Worm (Caenorhabditis elegans) whole organism, late embryonic: ENCODE measurements around the gene T22C8.1.
A peak's percentile ranks its signal among the peaks of the same experiment; 100 is the strongest.

ENCODE experiments used
- C08G9.2 ChIP-seq: sonication (generic microtip); optimal IDR thresholded peaks from 2 replicates; lab custom pipeline; 2016; ENCODE audit warnings: mild to moderate bottlenecking, missing genetic modification characterization, moderate library complexity, missing compliant biosample characterization
- F13H6.1 ChIP-seq: sonication (generic microtip); optimal IDR thresholded peaks from 2 replicates; lab custom pipeline; 2016; ENCODE audit warnings: missing genetic modification characterization, missing compliant biosample characterization
- K02D7.2 ChIP-seq: sonication (generic microtip); optimal IDR thresholded peaks from 2 replicates; lab custom pipeline; 2017; ENCODE audit warnings: mild to moderate bottlenecking, missing genetic modification characterization, missing compliant biosample characterization
- T23F11.4 ChIP-seq: fragments of 200-800 bp; sonication (Bioruptor generic); optimal IDR thresholded peaks from 2 replicates; lab custom pipeline; 2018; ENCODE audit warnings: mild to moderate bottlenecking, missing genetic modification characterization, missing compliant biosample characterization
- ama-1 ChIP-seq: fragments of 150-350 bp; optimal IDR thresholded peaks from 2 replicates; lab custom pipeline; 2014
- ceh-14 ChIP-seq: sonication (generic microtip); optimal IDR thresholded peaks from 2 replicates; lab custom pipeline; 2016; ENCODE audit warnings: missing genotype, missing genetic modification characterization, missing compliant biosample characterization
- ceh-19 ChIP-seq: fragments of 200-800 bp; sonication (Bioruptor generic); optimal IDR thresholded peaks from 2 replicates; lab custom pipeline; 2018; ENCODE audit warnings: mild to moderate bottlenecking, missing genetic modification characterization, missing compliant biosample characterization
- ceh-30 ChIP-seq: fragments of 150-350 bp; optimal IDR thresholded peaks from 2 replicates; lab custom pipeline; 2014; ENCODE audit warnings: missing biosample characterization, missing genetic modification characterization
- ceh-31 ChIP-seq: sonication (generic microtip); optimal IDR thresholded peaks from 2 replicates; lab custom pipeline; 2016; ENCODE audit warnings: missing genetic modification characterization, missing compliant biosample characterization
- che-1 ChIP-seq: sonication (generic microtip); optimal IDR thresholded peaks from 2 replicates; lab custom pipeline; 2016; ENCODE audit warnings: mild to moderate bottlenecking, missing genetic modification characterization, missing compliant biosample characterization
- dve-1 ChIP-seq: sonication (generic microtip); optimal IDR thresholded peaks from 2 replicates; lab custom pipeline; 2017; ENCODE audit warnings: antibody characterized with exemption, mild to moderate bottlenecking, missing genetic modification characterization, missing compliant biosample characterization
- elt-4 ChIP-seq: sonication (generic microtip); optimal IDR thresholded peaks from 2 replicates; lab custom pipeline; 2016; ENCODE audit warnings: missing genetic modification characterization, missing compliant biosample characterization
- ets-4 ChIP-seq: sonication (generic microtip); optimal IDR thresholded peaks from 2 replicates; lab custom pipeline; 2016; ENCODE audit warnings: missing genetic modification characterization, missing compliant biosample characterization
- fkh-10 ChIP-seq: fragments of 150-350 bp; optimal IDR thresholded peaks from 2 replicates; lab custom pipeline; 2014; ENCODE audit warnings: missing biosample characterization, missing genetic modification reagents, missing genetic modification characterization
- fkh-6 ChIP-seq: sonication (generic microtip); optimal IDR thresholded peaks from 2 replicates; lab custom pipeline; 2016; ENCODE audit warnings: missing genetic modification characterization, missing compliant biosample characterization
- gmeb-2 ChIP-seq: sonication (generic microtip); optimal IDR thresholded peaks from 2 replicates; lab custom pipeline; 2016; ENCODE audit warnings: missing genetic modification characterization, inconsistent platforms, missing compliant biosample characterization
- hlh-13 ChIP-seq: fragments of 200-800 bp; sonication (Bioruptor generic); optimal IDR thresholded peaks from 2 replicates; lab custom pipeline; 2018; ENCODE audit warnings: mild to moderate bottlenecking, missing genetic modification characterization, missing compliant biosample characterization
- hlh-6 ChIP-seq: sonication (generic microtip); optimal IDR thresholded peaks from 2 replicates; lab custom pipeline; 2016; ENCODE audit warnings: missing genotype, missing genetic modification characterization, missing compliant biosample characterization
- madf-2 ChIP-seq: sonication (generic microtip); optimal IDR thresholded peaks from 2 replicates; lab custom pipeline; 2017; ENCODE audit warnings: missing genetic modification characterization, missing compliant biosample characterization
- mec-3 ChIP-seq: sonication (generic microtip); optimal IDR thresholded peaks from 2 replicates; lab custom pipeline; 2016; ENCODE audit warnings: borderline replicate concordance, missing genetic modification characterization, missing compliant biosample characterization
- nfya-1 ChIP-seq: sonication (generic microtip); optimal IDR thresholded peaks from 2 replicates; lab custom pipeline; 2017; ENCODE audit warnings: missing genetic modification characterization, mild to moderate bottlenecking, missing compliant biosample characterization, antibody characterized with exemption, moderate library complexity
- nhr-232 ChIP-seq: sonication (generic microtip); optimal IDR thresholded peaks from 2 replicates; lab custom pipeline; 2016; ENCODE audit warnings: missing genetic modification characterization, missing compliant biosample characterization
- npax-4 ChIP-seq: sonication (generic microtip); optimal IDR thresholded peaks from 2 replicates; lab custom pipeline; 2016; ENCODE audit warnings: missing genetic modification characterization, missing compliant biosample characterization
- pat-9 ChIP-seq: fragments of 200-800 bp; sonication (Bioruptor generic); optimal IDR thresholded peaks from 2 replicates; lab custom pipeline; 2018; ENCODE audit warnings: mild to moderate bottlenecking, missing genetic modification characterization, moderate library complexity, missing compliant biosample characterization
- pax-1 ChIP-seq: fragments of 150-350 bp; optimal IDR thresholded peaks from 2 replicates; lab custom pipeline; 2014; ENCODE audit warnings: missing biosample characterization, missing genetic modification characterization
- sdc-2 ChIP-seq: sonication (generic microtip); optimal IDR thresholded peaks from 2 replicates; lab custom pipeline; 2016; ENCODE audit warnings: missing genotype, missing genetic modification characterization, missing compliant biosample characterization
- sox-2 ChIP-seq: fragments of 200-800 bp; sonication (Bioruptor generic); IDR thresholded peaks from 2 replicates; pipeline ENCODE4 v1.3.6; 2022; ENCODE audit warnings: missing genetic modification reagents, missing genetic modification characterization, missing compliant biosample characterization
- sox-4 ChIP-seq: sonication (generic microtip); optimal IDR thresholded peaks from 2 replicates; lab custom pipeline; 2017; ENCODE audit warnings: mild to moderate bottlenecking, missing genetic modification characterization, inconsistent platforms, missing compliant biosample characterization
- syd-9 ChIP-seq: sonication (generic microtip); optimal IDR thresholded peaks from 2 replicates; lab custom pipeline; 2016; ENCODE audit warnings: mild to moderate bottlenecking, missing genetic modification characterization, moderate library complexity, missing compliant biosample characterization
- tbx-2 ChIP-seq: sonication (generic microtip); optimal IDR thresholded peaks from 2 replicates; lab custom pipeline; 2016; ENCODE audit warnings: missing genetic modification characterization, missing compliant biosample characterization
- ttx-3 ChIP-seq: sonication (generic microtip); optimal IDR thresholded peaks from 2 replicates; lab custom pipeline; 2016; ENCODE audit warnings: missing genetic modification reagents, missing genetic modification characterization, missing compliant biosample characterization
- unc-42 ChIP-seq: sonication (generic microtip); optimal IDR thresholded peaks from 2 replicates; lab custom pipeline; 2016; ENCODE audit warnings: missing genotype, missing genetic modification characterization, missing compliant biosample characterization
- zip-5 ChIP-seq: sonication (generic microtip); optimal IDR thresholded peaks from 2 replicates; lab custom pipeline; 2016; ENCODE audit warnings: missing genetic modification characterization, missing compliant biosample characterization

Gene T22C8.1

DNA sequence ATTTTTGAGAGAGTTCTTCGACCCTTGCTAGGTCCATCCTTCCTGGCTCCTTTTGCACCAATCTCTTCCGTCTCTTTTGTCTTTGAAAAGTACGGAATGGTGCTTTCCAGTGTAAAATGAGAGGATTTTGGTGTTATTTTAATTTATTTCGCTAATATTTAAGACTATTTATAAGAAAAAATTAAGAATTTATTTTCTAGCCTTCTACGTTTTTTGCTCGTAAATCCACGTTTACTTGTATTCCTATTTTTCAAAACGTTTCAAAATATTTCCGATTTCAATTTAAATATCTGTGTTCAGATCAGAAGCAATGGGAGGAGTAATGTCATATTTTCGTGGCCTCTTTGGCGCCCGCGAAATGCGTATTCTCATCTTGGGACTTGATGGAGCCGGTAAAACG lies 30.9 kb upstream of the T22C8.1 start, which contains the start of gene arl-1:
Gene arl-1, plus strand, starts transcription at position 301 of the 400 bp plus-strand sequence.
- TF ChIP-seq zip-5 (tag; lab: Kevin White, UChicago) (no peak), sox-4 (tag; lab: Kevin White, UChicago) (no peak), fkh-6 (no peak)

DNA sequence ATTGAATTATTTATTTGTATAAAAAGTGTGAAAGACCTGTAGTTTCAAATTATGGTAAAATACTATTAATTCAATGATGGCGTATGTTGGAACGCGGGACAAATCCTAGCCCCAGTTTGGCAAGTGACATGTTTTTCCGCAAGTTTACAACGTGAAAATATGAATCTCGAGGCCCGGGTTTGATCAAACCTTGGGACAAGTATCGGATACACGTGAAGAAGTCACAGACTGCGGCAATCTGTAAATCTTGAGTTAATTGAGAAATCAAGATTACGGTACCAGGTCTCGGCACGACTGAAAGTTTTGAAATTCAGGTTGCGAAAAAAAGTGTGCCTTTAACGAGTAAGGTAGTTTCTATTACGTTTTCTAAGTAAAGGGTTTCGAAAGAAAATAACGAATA lies 29.5 kb upstream of the T22C8.1 start:
- no peak for TF ChIP-seq nhr-232
- peak; percentile 33 for TF ChIP-seq ama-1 (lab: Kevin White, UChicago)

DNA sequence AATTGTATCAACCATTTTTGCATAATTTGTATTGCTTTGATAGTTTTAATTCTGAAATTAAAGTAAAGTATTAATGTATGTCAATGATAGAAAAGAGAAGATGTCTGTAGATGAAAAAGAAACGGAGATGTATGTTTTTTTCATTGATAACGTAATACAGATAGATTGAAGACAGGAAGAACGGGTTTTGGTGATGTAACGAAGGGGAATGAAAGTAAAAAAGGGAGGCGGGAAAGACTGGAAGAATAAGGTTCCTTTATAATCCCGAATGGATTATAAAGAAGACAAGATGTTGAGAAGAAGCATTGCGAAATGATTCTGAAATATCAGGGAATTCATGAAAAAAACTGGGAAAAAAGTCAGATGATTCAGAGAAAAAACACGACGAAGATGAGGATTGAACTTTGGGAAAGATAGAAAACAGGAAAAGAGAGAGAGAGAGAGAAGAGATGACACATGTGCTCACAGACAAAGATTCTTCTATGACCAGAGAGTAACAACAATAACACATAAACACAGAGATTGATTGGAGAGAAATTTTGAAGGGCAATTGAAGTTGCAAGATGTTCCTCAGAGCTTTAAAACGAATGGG lies 27.4 kb upstream of the T22C8.1 start, which contains the start of gene F54C9.11:
Gene F54C9.11, minus strand, starts transcription at position 51 of the 592 bp plus-strand sequence.
- TF ChIP-seq C08G9.2 (tag; lab: Kevin White, UChicago): no peak

DNA sequence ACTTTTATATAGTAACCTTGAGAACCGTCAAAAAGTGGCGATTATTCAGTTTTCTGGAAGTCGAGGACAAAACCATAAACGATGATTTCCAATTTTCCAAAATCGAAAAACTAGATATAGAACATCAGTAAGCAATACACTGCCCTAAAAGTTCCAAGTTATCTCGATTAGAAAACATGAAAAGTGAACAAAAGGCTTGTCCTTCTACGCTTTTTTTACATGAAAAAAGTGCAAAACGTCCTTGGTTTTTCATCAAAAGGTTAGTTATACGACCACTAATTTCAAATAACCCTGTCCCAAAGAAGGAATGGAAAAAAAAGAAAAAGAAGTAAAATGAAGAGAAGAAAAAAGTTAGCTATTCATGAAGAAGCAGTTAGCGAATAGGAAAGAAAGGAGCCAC lies 26.6 kb upstream of the T22C8.1 start:
- TF ChIP-seq F13H6.1 (tag; lab: Kevin White, UChicago): no peak
- TF ChIP-seq ama-1 (lab: Kevin White, UChicago): no peak
- no peak for TF ChIP-seq ttx-3
- no peak for TF ChIP-seq K02D7.2 (tag; lab: Kevin White, UChicago)
- TF ChIP-seq npax-4 (tag; lab: Kevin White, UChicago): no peak
- no peak for TF ChIP-seq ceh-19
- TF ChIP-seq T23F11.4 (GFP tag; lab: Kevin White, UChicago): no peak
- TF ChIP-seq che-1 (tag; lab: Kevin White, UChicago): no peak
- no peak for TF ChIP-seq tbx-2
- TF ChIP-seq hlh-6: no peak
- no peak for TF ChIP-seq mec-3
- no peak for TF ChIP-seq nhr-232
- no peak for TF ChIP-seq nfya-1
- no peak for TF ChIP-seq sox-4 (tag; lab: Kevin White, UChicago)
- no peak for TF ChIP-seq pat-9
- TF ChIP-seq ceh-30 (tag; lab: Kevin White, UChicago): no peak
- no peak for TF ChIP-seq dve-1 (tag; lab: Kevin White, UChicago)
- TF ChIP-seq hlh-13 (GFP tag; lab: Kevin White, UChicago): no peak
- TF ChIP-seq syd-9 (tag; lab: Kevin White, UChicago): no peak
- TF ChIP-seq gmeb-2 (tag; lab: Kevin White, UChicago): no peak

DNA sequence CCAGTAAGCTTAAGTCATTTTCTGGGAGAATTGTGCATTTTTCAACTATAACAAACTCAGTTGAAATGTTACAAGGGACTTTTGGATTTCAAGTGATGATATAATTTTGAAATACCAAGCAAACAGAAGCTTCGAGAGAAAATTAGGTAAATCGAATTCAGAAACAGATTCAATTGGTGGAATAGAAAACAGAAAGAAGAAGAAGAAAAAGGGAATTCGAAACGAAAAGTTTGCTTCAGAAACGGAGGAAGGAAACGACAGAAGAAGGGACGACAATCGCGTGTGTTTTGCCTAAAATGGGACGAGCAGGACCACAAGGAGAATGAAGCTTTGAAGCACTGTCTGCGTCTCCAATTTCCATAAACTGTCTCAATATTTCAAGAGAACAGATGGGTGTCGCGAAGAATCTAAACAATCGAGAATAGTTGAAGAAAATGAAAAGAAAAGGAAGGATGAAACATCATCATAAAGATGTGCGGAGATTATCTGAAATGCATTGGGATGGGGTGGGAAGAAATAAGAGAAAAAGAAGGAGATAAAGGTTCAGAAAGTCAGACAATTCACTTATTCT lies 24.8 kb upstream of the T22C8.1 start:
- TF ChIP-seq ceh-31 (tag; lab: Kevin White, UChicago): peak; percentile 54
- no peak for TF ChIP-seq madf-2 (tag; lab: Kevin White, UChicago)
- no peak for TF ChIP-seq pax-1
- TF ChIP-seq unc-42 (tag; lab: Kevin White, UChicago): peak; percentile 96

DNA sequence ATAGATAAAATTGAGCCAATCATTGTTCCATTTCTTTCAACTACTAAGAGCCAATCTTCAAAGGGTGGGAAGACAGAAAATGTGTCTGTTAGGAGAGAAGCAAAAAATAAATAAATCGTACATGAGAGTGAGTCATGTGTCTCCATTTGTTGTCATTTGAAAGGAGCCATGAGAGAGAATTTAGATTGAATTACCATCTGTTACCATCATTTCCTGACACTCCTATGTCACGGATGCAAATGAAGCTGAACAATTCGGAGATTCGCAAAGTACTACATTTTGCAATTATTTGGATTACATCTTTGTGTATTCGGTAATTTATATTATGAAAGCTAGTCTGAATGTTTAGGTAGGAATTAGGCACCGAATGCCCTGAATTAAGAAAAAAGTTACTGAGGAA lies 24.1 kb upstream of the T22C8.1 start:
- TF ChIP-seq unc-42 (tag; lab: Kevin White, UChicago) (peak; percentile 81), fkh-10 (GFP tag; lab: Kevin White, UChicago) (no peak), ets-4 (tag; lab: Kevin White, UChicago) (no peak)

DNA sequence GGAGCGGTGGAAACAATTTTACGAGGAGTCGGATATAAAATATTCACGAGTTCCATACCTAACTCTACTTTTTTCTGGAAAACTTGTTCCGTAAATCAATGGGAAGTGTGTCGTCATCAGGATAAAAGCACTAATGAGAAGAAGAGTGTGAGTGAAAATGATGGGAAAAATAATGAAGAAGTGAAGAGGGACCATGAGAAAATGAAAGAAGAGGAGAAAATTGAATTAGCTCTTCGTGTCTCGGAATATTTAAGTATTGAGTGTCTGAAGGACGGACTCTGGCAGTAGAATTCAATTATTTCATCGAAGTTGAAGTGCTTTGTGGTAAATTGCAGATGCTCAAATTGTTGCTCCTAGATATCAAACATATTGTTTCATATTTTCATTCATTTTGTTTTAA lies 23.3 kb upstream of the T22C8.1 start:
- peak; percentile 81 for TF ChIP-seq ceh-31 (tag; lab: Kevin White, UChicago)
- no peak for TF ChIP-seq elt-4 (tag; lab: Kevin White, UChicago)
- TF ChIP-seq sdc-2 (tag; lab: Kevin White, UChicago): no peak
- TF ChIP-seq sox-2 (GFP tag; lab: Robert Waterston, UW): no peak
- peak; percentile 53 for TF ChIP-seq ceh-14 (tag; lab: Kevin White, UChicago)
- TF ChIP-seq sox-4 (tag; lab: Kevin White, UChicago): no peak
- peak; percentile 99 for TF ChIP-seq unc-42 (tag; lab: Kevin White, UChicago)
